Fruit fly (Drosophila melanogaster) whole organism, adult: ENCODE measurements around the gene Ifrd1.
A peak's percentile ranks its signal among the peaks of the same experiment; 100 is the strongest.

ENCODE experiments used
- CG11617 ChIP-seq: fragments of 200-800 bp; sonication (Bioruptor generic); optimal IDR thresholded peaks from 2 replicates; lab custom pipeline; 2017; ENCODE audit warnings: mild to moderate bottlenecking, missing biosample characterization, missing genetic modification reagents, missing genetic modification characterization
- CG12768 ChIP-seq: fragments of 200-800 bp; sonication (Bioruptor generic); optimal IDR thresholded peaks from 2 replicates; lab custom pipeline; 2017; ENCODE audit warnings: missing biosample characterization, missing genetic modification characterization, mild to moderate bottlenecking, moderate library complexity, missing genetic modification reagents
- CG14711 ChIP-seq: fragments of 200-800 bp; sonication (Bioruptor generic); optimal IDR thresholded peaks from 2 replicates; lab custom pipeline; 2018; ENCODE audit warnings: missing biosample characterization, mild to moderate bottlenecking, missing genetic modification characterization, moderate library complexity
- CG1620 ChIP-seq: fragments of 200-800 bp; sonication (Bioruptor generic); optimal IDR thresholded peaks from 2 replicates; lab custom pipeline; 2016; ENCODE audit warnings: missing biosample characterization, missing genetic modification characterization
- CG5204 ChIP-seq: fragments of 200-800 bp; sonication (Bioruptor generic); optimal IDR thresholded peaks from 2 replicates; lab custom pipeline; 2016; ENCODE audit warnings: missing biosample characterization, missing genetic modification characterization
- CG7045 ChIP-seq: fragments of 200-800 bp; sonication (Bioruptor generic); optimal IDR thresholded peaks from 2 replicates; lab custom pipeline; 2017; ENCODE audit warnings: missing biosample characterization, mild to moderate bottlenecking, missing genetic modification characterization
- CG7101 ChIP-seq: fragments of 200-800 bp; sonication (Bioruptor generic); optimal IDR thresholded peaks from 2 replicates; lab custom pipeline; 2018; ENCODE audit warnings: missing biosample characterization, mild to moderate bottlenecking, missing genetic modification characterization, moderate library complexity
- Crg-1 ChIP-seq: fragments of 200-800 bp; sonication (Bioruptor generic); optimal IDR thresholded peaks from 2 replicates; lab custom pipeline; 2016; ENCODE audit warnings: missing biosample characterization, missing genetic modification characterization
- Mnt ChIP-seq: fragments of 200-800 bp; sonication (Bioruptor generic); optimal IDR thresholded peaks from 2 replicates; lab custom pipeline; 2016; ENCODE audit warnings: missing biosample characterization, mild to moderate bottlenecking, missing genetic modification characterization
- bab1 ChIP-seq: fragments of 200-800 bp; sonication (Bioruptor generic); optimal IDR thresholded peaks from 3 replicates; lab custom pipeline; 2019; ENCODE audit warnings: missing biosample characterization, mild to moderate bottlenecking, missing genetic modification characterization, moderate library complexity
- ovo ChIP-seq: fragments of 200-800 bp; sonication (Bioruptor generic); optimal IDR thresholded peaks from 2 replicates; lab custom pipeline; 2016; ENCODE audit warnings: missing biosample characterization, missing genetic modification characterization
- pad ChIP-seq: fragments of 200-800 bp; sonication (Bioruptor generic); optimal IDR thresholded peaks from 3 replicates; lab custom pipeline; 2017; ENCODE audit warnings: missing biosample characterization, missing genetic modification characterization, mild to moderate bottlenecking, moderate library complexity, missing genetic modification reagents
- tj ChIP-seq: fragments of 200-800 bp; sonication (Bioruptor generic); optimal IDR thresholded peaks from 3 replicates; lab custom pipeline; 2017; ENCODE audit warnings: missing biosample characterization, mild to moderate bottlenecking, missing genetic modification characterization, moderate library complexity

Gene Ifrd1

DNA sequence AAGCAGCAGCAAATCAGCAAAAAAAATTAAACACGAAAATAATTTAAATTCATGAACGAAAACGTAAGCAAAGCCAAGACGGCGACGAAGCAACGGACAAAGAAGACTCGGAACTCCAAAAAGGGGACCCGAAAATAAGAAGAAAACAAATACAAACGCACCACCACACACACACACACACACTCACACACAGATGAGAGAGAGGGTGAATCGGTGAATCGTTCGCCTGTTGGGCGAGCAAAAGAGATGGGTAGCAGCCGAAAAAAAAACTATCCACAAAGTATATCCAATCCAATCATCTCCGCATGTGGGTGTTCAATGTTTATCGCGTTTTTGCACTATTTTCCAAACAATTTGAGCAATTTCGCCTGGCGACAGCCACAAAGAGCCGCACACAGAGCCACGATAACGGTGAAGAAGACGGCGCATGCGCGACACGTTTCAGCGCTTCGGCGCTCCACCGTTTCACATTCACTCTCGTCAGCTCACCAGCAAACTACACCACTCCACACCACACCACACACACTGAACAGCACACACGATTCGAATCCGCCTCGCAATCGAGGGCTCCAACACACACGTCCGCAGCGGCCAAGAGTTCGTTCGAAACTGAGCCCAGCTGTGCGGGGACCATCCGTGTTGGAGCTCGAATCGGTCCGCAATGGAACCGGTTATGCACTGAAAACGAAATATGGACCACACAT, 44.5 kb downstream of the Ifrd1 start, which contains the start of gene Duox:
Duox (minus strand) TSS at position 612 of the 704 bp plus-strand sequence.
- TF ChIP-seq CG12768 (GFP tag; lab: Kevin White, UChicago) (no peak), ovo (peak; percentile 13), pad (peak; percentile 18), CG1620 (no peak), tj (GFP tag; lab: Kevin White, UChicago) (no peak), Crg-1 (GFP tag; lab: Kevin White, UChicago) (no peak), CG7101 (tag; lab: Kevin White, UChicago) (no peak), bab1 (GFP tag; lab: Kevin White, UChicago) (no peak), Mnt (GFP tag; lab: Kevin White, UChicago) (no peak)

DNA sequence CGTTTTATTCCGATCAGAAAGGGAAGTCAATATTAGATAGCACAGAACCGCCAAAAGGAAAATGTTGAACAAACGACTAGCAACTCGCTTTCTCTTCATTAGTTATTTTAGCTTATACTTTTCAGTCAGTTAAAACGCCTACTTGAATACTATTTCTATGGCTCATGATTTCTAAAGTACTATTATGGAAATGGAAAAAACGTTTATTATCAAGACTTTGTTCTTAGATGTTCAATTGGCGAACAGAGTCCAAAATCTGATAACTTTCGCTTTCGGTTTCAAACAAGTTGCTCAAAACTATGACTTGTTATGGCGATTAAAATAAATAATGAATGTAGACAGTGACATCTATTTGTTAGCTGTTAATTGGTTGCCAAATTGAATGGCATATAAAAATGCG, 48.9 kb downstream of the Ifrd1 start, which contains the start of gene CG3123:
CG3123 (minus strand) TSS at position 101 of the 400 bp plus-strand sequence.
- TF ChIP-seq pad = no peak
- no peak for TF ChIP-seq CG14711 (tag; lab: Kevin White, UChicago)
- no peak for TF ChIP-seq CG11617
- no peak for TF ChIP-seq CG7045 (GFP tag; lab: Kevin White, UChicago)
- no peak for TF ChIP-seq CG12768 (GFP tag; lab: Kevin White, UChicago)
- TF ChIP-seq bab1 (GFP tag; lab: Kevin White, UChicago) = no peak
- no peak for TF ChIP-seq Crg-1 (GFP tag; lab: Kevin White, UChicago)
- no peak for TF ChIP-seq CG5204 (GFP tag; lab: Kevin White, UChicago)
- no peak for TF ChIP-seq tj (GFP tag; lab: Kevin White, UChicago)
